Worm (Caenorhabditis elegans): ENCODE data around the gene ttc-4.

DNA sequence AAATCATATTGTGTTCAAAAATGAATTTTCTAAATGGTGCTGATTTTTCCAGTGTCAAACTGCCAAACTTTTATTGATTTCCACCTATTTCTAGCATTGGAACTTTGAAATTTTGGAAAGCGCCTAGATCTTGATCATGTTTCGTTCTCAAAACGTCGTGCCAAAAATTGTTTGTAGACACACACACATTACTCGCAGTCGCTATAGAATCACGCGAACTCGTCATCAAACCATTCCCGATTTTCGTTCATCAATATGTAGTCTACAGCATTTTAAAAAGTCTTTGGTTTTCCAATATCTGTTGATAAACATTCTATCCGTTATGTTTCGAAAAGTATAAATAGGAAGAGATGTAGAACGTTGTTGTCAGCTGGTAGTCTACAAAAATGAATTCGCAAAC, 24.2 kb upstream of the ttc-4 start, which contains the start of the genes C17C3.1 and C17C3.15:
- TF ChIP-seq him-1 (tag; optimal IDR thresholded peaks at IDR 0.05) = no peak
- no peak for TF ChIP-seq dao-5 (tag; optimal IDR thresholded peaks at IDR 0.05)

Data from whole organism, L4/young adult.